Worm (Caenorhabditis elegans) whole organism, young adult: ENCODE data around the gene aars-1.
A peak's percentile ranks its signal among the peaks of the same experiment; 100 is the strongest.

Experiments used
- B0019.2 ChIP-seq: fragments of 200-800 bp; sonication (Bioruptor generic); conservative IDR thresholded peaks from 2 replicates; pipeline ENCODE4 v1.3.6; 2022; ENCODE audit warnings: missing genetic modification reagents, missing genetic modification characterization, missing compliant biosample characterization
- B0035.1 ChIP-seq: sonication (generic microtip); optimal IDR thresholded peaks from 2 replicates; lab custom pipeline; 2016; ENCODE audit warnings: missing genetic modification characterization, mild to moderate bottlenecking, missing compliant biosample characterization, missing genotype, missing genetic modification reagents
- B0261.1 ChIP-seq: sonication (generic microtip); optimal IDR thresholded peaks from 2 replicates; lab custom pipeline; 2016; ENCODE audit warnings: mild to moderate bottlenecking, missing genetic modification characterization, moderate library complexity, missing compliant biosample characterization
- F10E7.11 ChIP-seq: sonication (generic microtip); optimal IDR thresholded peaks from 2 replicates; lab custom pipeline; 2017; ENCODE audit warnings: mild to moderate bottlenecking, missing genetic modification characterization, moderate library complexity, missing compliant biosample characterization
- F37B4.10 ChIP-seq: fragments of 200-800 bp; sonication (Bioruptor generic); IDR thresholded peaks from 2 replicates; pipeline ENCODE4 v1.3.6; 2022; ENCODE audit warnings: missing genetic modification characterization, missing compliant biosample characterization
- F39B2.1 ChIP-seq: fragments of 200-800 bp; sonication (Bioruptor generic); IDR thresholded peaks from 2 replicates; pipeline ENCODE4 v1.3.6; 2022; ENCODE audit warnings: missing genetic modification reagents, missing genetic modification characterization, missing compliant biosample characterization
- F55B11.4 ChIP-seq: sonication (generic microtip); optimal IDR thresholded peaks from 2 replicates; lab custom pipeline; 2016; ENCODE audit warnings: missing compliant biosample characterization, missing genetic modification characterization, borderline replicate concordance; ENCODE audit not compliant: insufficient read depth
- T26A5.8 ChIP-seq: sonication (generic microtip); optimal IDR thresholded peaks from 2 replicates; lab custom pipeline; 2016; ENCODE audit warnings: missing genetic modification characterization, missing compliant biosample characterization
- Y67H2A.10 ChIP-seq: fragments of 200-800 bp; sonication (Bioruptor generic); conservative IDR thresholded peaks from 2 replicates; pipeline ENCODE4 v1.3.6; 2022; ENCODE audit warnings: missing genetic modification reagents, missing genetic modification characterization, missing compliant biosample characterization
- Y79H2A.3 ChIP-seq: fragments of 200-800 bp; sonication (Bioruptor generic); conservative IDR thresholded peaks from 2 replicates; pipeline ENCODE4 v1.3.6; 2022; ENCODE audit warnings: missing genetic modification reagents, missing genetic modification characterization, missing compliant biosample characterization
- ZK185.1 ChIP-seq: sonication (generic microtip); optimal IDR thresholded peaks from 2 replicates; lab custom pipeline; 2016; ENCODE audit warnings: mild to moderate bottlenecking, missing genetic modification characterization, missing compliant biosample characterization; ENCODE audit not compliant: poor library complexity, severe bottlenecking
- atf-7 ChIP-seq: sonication (generic microtip); optimal IDR thresholded peaks from 2 replicates; lab custom pipeline; 2017; ENCODE audit warnings: mild to moderate bottlenecking, missing genetic modification characterization, missing compliant biosample characterization
- attf-6 ChIP-seq: fragments of 200-800 bp; sonication (Bioruptor generic); IDR thresholded peaks from 2 replicates; pipeline ENCODE4 v1.3.6; 2022; ENCODE audit warnings: missing genetic modification reagents, missing genetic modification characterization, missing compliant biosample characterization
- bed-1 ChIP-seq: fragments of 200-800 bp; sonication (Bioruptor generic); IDR thresholded peaks from 2 replicates; pipeline ENCODE4 v1.3.6; 2022; ENCODE audit warnings: missing genetic modification reagents, missing genetic modification characterization, missing compliant biosample characterization
- ccch-3 ChIP-seq: fragments of 200-800 bp; sonication (Bioruptor generic); optimal IDR thresholded peaks from 2 replicates; lab custom pipeline; 2018; ENCODE audit warnings: mild to moderate bottlenecking, missing genetic modification characterization, missing compliant biosample characterization
- cebp-1 ChIP-seq, 2 experiments: fragments of 200-800 bp in 1 of 2; sonication (Bioruptor generic) in 1 of 2; sonication (generic microtip) in 1 of 2; IDR thresholded peaks in 1 of 2; optimal IDR thresholded peaks in 1 of 2; 2 replicates each; pipeline versions ENCODE4 v1.3.6 to Lab custom; 2017 to 2022; ENCODE audit warnings: missing compliant biosample characterization in 2 of 2, missing genetic modification characterization in 2 of 2, mild to moderate bottlenecking in 1 of 2, missing genetic modification reagents in 1 of 2, moderate library complexity in 1 of 2
- ceh-27 ChIP-seq: fragments of 200-800 bp; sonication (Bioruptor generic); optimal IDR thresholded peaks from 2 replicates; lab custom pipeline; 2018; ENCODE audit warnings: mild to moderate bottlenecking, missing genetic modification characterization, moderate library complexity, missing compliant biosample characterization
- chd-7 ChIP-seq: sonication (generic microtip); optimal IDR thresholded peaks from 2 replicates; lab custom pipeline; 2016; ENCODE audit warnings: mild to moderate bottlenecking, missing genetic modification characterization, moderate library complexity, missing compliant biosample characterization
- dox-1 ChIP-seq: fragments of 200-800 bp; sonication (Bioruptor generic); IDR thresholded peaks from 2 replicates; pipeline ENCODE4 v1.3.6; 2022; ENCODE audit warnings: missing genetic modification reagents, missing genetic modification characterization, missing compliant biosample characterization
- dpl-1 ChIP-seq: fragments of 150-350 bp; optimal IDR thresholded peaks from 2 replicates; lab custom pipeline; 2014; ENCODE audit warnings: missing biosample characterization, missing genetic modification reagents, missing genetic modification characterization
- efl-1 ChIP-seq: fragments of 150-350 bp; optimal IDR thresholded peaks from 2 replicates; lab custom pipeline; 2014; ENCODE audit warnings: missing biosample characterization, missing genetic modification reagents, missing genetic modification characterization
- egl-44 ChIP-seq: fragments of 200-800 bp; sonication (Bioruptor generic); IDR thresholded peaks from 2 replicates; pipeline ENCODE4 v1.3.6; 2022; ENCODE audit warnings: missing genetic modification reagents, missing genetic modification characterization, missing compliant biosample characterization
- hlh-26 ChIP-seq: fragments of 200-800 bp; sonication (Bioruptor generic); conservative IDR thresholded peaks from 2 replicates; pipeline ENCODE4 v1.3.6; 2022; ENCODE audit warnings: missing genetic modification reagents, missing genetic modification characterization, missing compliant biosample characterization
- hsf-1 ChIP-seq: fragments of 200-800 bp; sonication (Bioruptor generic); IDR thresholded peaks from 2 replicates; pipeline ENCODE4 v1.3.6; 2022; ENCODE audit warnings: missing genetic modification reagents, missing genetic modification characterization, missing compliant biosample characterization
- lag-1 ChIP-seq: fragments of 200-800 bp; sonication (Bioruptor generic); IDR thresholded peaks from 2 replicates; pipeline ENCODE4 v1.3.6; 2022; ENCODE audit warnings: missing genetic modification reagents, missing genetic modification characterization, missing compliant biosample characterization
- let-526 ChIP-seq: fragments of 200-800 bp; sonication (Bioruptor generic); IDR thresholded peaks from 2 replicates; pipeline ENCODE4 v1.3.6; 2022; ENCODE audit warnings: missing genetic modification reagents, missing genetic modification characterization, missing compliant biosample characterization
- lin-26 ChIP-seq: fragments of 200-800 bp; sonication (Bioruptor generic); IDR thresholded peaks from 2 replicates; pipeline ENCODE4 v1.3.6; 2022; ENCODE audit warnings: missing genetic modification reagents, missing genetic modification characterization, missing compliant biosample characterization
- lsl-1 ChIP-seq: fragments of 200-800 bp; sonication (Bioruptor generic); optimal IDR thresholded peaks from 2 replicates; lab custom pipeline; 2018; ENCODE audit warnings: mild to moderate bottlenecking, missing genetic modification characterization, moderate library complexity, missing compliant biosample characterization
- madf-10 ChIP-seq: sonication (generic microtip); optimal IDR thresholded peaks from 2 replicates; lab custom pipeline; 2016; ENCODE audit warnings: mild to moderate bottlenecking, missing genetic modification characterization, missing compliant biosample characterization
- mcd-1 ChIP-seq: fragments of 200-800 bp; sonication (Bioruptor generic); IDR thresholded peaks from 2 replicates; pipeline ENCODE4 v1.3.6; 2022; ENCODE audit warnings: missing genetic modification reagents, missing genetic modification characterization, missing compliant biosample characterization
- mes-4 ChIP-seq: sonication (generic microtip); optimal IDR thresholded peaks from 2 replicates; lab custom pipeline; 2016; ENCODE audit warnings: missing genotype, missing genetic modification characterization, missing compliant biosample characterization
- nfyb-1 ChIP-seq: fragments of 200-800 bp; sonication (Bioruptor generic); IDR thresholded peaks from 2 replicates; pipeline ENCODE4 v1.3.6; 2022; ENCODE audit warnings: missing genetic modification reagents, missing genetic modification characterization, missing compliant biosample characterization
- nhr-80 ChIP-seq: sonication (generic microtip); optimal IDR thresholded peaks from 2 replicates; lab custom pipeline; 2016; ENCODE audit warnings: missing genetic modification characterization, missing compliant biosample characterization
- pbrm-1 ChIP-seq: fragments of 200-800 bp; sonication (Bioruptor generic); IDR thresholded peaks from 2 replicates; pipeline ENCODE4 v1.3.6; 2022; ENCODE audit warnings: missing genetic modification reagents, missing genetic modification characterization, missing compliant biosample characterization
- pha-4 ChIP-seq: fragments of 150-350 bp; sonication (generic microtip); optimal IDR thresholded peaks from 2 replicates; lab custom pipeline; 2014; ENCODE audit warnings: missing biosample characterization, missing genetic modification reagents, missing genetic modification characterization
- repo-1 ChIP-seq: sonication (generic microtip); optimal IDR thresholded peaks from 2 replicates; lab custom pipeline; 2017; ENCODE audit warnings: mild to moderate bottlenecking, missing genetic modification characterization, missing compliant biosample characterization
- snpc-1.1 ChIP-seq: sonication (generic microtip); optimal IDR thresholded peaks from 2 replicates; lab custom pipeline; 2017; ENCODE audit warnings: missing genetic modification characterization, mild to moderate bottlenecking, missing compliant biosample characterization, antibody characterized with exemption, moderate library complexity, missing genotype, missing genetic modification reagents; ENCODE audit not compliant: insufficient read depth
- snpc-1.3 ChIP-seq: sonication (generic microtip); optimal IDR thresholded peaks from 2 replicates; lab custom pipeline; 2017; ENCODE audit warnings: missing genetic modification characterization, mild to moderate bottlenecking, missing compliant biosample characterization, antibody characterized with exemption, moderate library complexity, missing genotype, missing genetic modification reagents; ENCODE audit not compliant: insufficient read depth
- snpc-4 ChIP-seq, 5 experiments: fragments of 150-350 bp in 1 of 5; sonication (generic microtip) in 4 of 5; optimal IDR thresholded peaks; 2 replicates each; lab custom pipeline; 2014 to 2018; ENCODE audit warnings: missing genetic modification characterization in 5 of 5, missing biosample characterization in 3 of 5, antibody characterized with exemption in 2 of 5, mild to moderate bottlenecking in 2 of 5, missing compliant biosample characterization in 2 of 5, missing genotype in 2 of 5, moderate library complexity in 2 of 5, missing genetic modification reagents in 1 of 5
- tlf-1 ChIP-seq: fragments of 200-800 bp; sonication (Bioruptor generic); optimal IDR thresholded peaks from 2 replicates; lab custom pipeline; 2018; ENCODE audit warnings: mild to moderate bottlenecking, missing genetic modification characterization, missing compliant biosample characterization
- unc-130 ChIP-seq: sonication (generic microtip); optimal IDR thresholded peaks from 2 replicates; lab custom pipeline; 2016; ENCODE audit warnings: missing genetic modification reagents, missing genetic modification characterization, missing compliant biosample characterization
- unc-62 ChIP-seq: fragments of 150-350 bp; optimal IDR thresholded peaks from 2 replicates; lab custom pipeline; 2014; ENCODE audit warnings: missing biosample characterization, missing genetic modification reagents, missing genetic modification characterization
- zim-3 ChIP-seq: sonication (generic microtip); optimal IDR thresholded peaks from 2 replicates; lab custom pipeline; 2017; ENCODE audit warnings: mild to moderate bottlenecking, missing genetic modification characterization, moderate library complexity, missing compliant biosample characterization
- ztf-25 ChIP-seq: fragments of 200-800 bp; sonication (Bioruptor generic); IDR thresholded peaks from 2 replicates; pipeline ENCODE4 v1.3.6; 2022; ENCODE audit warnings: missing genetic modification reagents, missing genetic modification characterization, missing compliant biosample characterization
- ztf-26 ChIP-seq: sonication (generic microtip); optimal IDR thresholded peaks from 2 replicates; lab custom pipeline; 2017; ENCODE audit warnings: missing genetic modification characterization, missing compliant biosample characterization
- ztf-6 ChIP-seq: fragments of 200-800 bp; sonication (Bioruptor generic); IDR thresholded peaks from 2 replicates; pipeline ENCODE4 v1.3.6; 2022; ENCODE audit warnings: missing genetic modification reagents, missing genetic modification characterization, missing compliant biosample characterization

The aars-1 gene

DNA sequence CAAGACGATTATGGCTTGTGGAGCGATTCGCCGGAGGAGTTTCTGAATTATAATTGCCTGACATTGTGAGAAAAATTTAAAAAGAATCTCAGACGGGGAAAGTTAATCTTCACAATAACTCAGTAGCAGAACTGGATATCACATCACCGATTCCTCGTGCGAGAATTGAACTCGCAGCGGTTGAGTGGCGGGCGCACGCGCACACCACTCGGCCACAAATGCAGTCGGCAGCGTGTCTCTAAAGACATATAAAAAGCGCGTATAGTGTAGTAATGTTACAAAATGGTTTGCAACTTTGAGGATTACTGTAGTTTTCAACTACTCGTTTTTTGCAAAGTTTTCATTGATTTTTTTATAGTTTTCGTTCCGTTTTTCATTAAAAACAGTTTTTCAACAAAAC is 20.3 kb upstream of the aars-1 start (continued):
- no peak for TF ChIP-seq F55B11.4 (tag; lab: Kevin White, UChicago)
- peak; percentile 94 for TF ChIP-seq dox-1
- peak; percentile 17 for TF ChIP-seq dpl-1 (GFP tag; lab: Kevin White, UChicago)
- TF ChIP-seq F10E7.11 (tag; lab: Kevin White, UChicago): peak; percentile 92
- peak; percentile 64; the same call in 1 of the 2 replicates for TF ChIP-seq hsf-1 (GFP tag; lab: Robert Waterston, UW)
- peak; percentile 97 for TF ChIP-seq snpc-1.3 (tag; lab: Kevin White, UChicago)
- TF ChIP-seq B0261.1 (tag; lab: Kevin White, UChicago): peak; percentile 98
- no peak for TF ChIP-seq unc-62 (GFP tag; lab: Kevin White, UChicago)
- peak; percentile 72 for TF ChIP-seq B0019.2 (GFP tag; lab: Robert Waterston, UW)
- TF ChIP-seq efl-1 (GFP tag; lab: Kevin White, UChicago): peak; percentile 25
- TF ChIP-seq bed-1: peak; percentile 87; the same call in 1 of the 2 replicates
- TF ChIP-seq atf-7 (tag; lab: Kevin White, UChicago): peak; percentile 86
- TF ChIP-seq lin-26 (GFP tag; lab: Robert Waterston, UW): peak; percentile 99
- 0 out of 2 replicates have a peak, but pooled peaks have one; percentile 79 for TF ChIP-seq let-526 (GFP tag; lab: Robert Waterston, UW)
- peak; percentile 62 for TF ChIP-seq unc-130
- peak; percentile 61; the same call in 1 of the 2 replicates for TF ChIP-seq Y79H2A.3 (GFP tag; lab: Robert Waterston, UW)
- TF ChIP-seq ztf-25 (GFP tag; lab: Robert Waterston, UW): peak; percentile 97
- TF ChIP-seq chd-7 (tag; lab: Kevin White, UChicago): peak; percentile 93
- TF ChIP-seq repo-1 (tag; lab: Kevin White, UChicago): peak; percentile 87
- TF ChIP-seq ceh-27 (GFP tag; lab: Kevin White, UChicago): peak; percentile 94
- peak; percentile 87 for TF ChIP-seq ztf-26 (tag; lab: Kevin White, UChicago)
- 0 out of 2 replicates have a peak, but pooled peaks have one; percentile 76 for TF ChIP-seq F37B4.10 (GFP tag; lab: Robert Waterston, UW)
- peak; percentile 57 for TF ChIP-seq nhr-80 (tag; lab: Kevin White, UChicago)
- TF ChIP-seq mcd-1: peak; percentile 83
- peak; percentile 91 for TF ChIP-seq pbrm-1 (GFP tag; lab: Robert Waterston, UW)
- no peak for TF ChIP-seq pha-4 (tag; lab: Kevin White, UChicago)
- TF ChIP-seq ccch-3 (GFP tag; lab: Kevin White, UChicago): peak; percentile 67
- peak; percentile 56; the same call in 1 of the 2 replicates for TF ChIP-seq cebp-1 (GFP tag; IDR thresholded peaks at IDR 0.05; lab: Robert Waterston, UW)
- TF ChIP-seq cebp-1 (tag; optimal IDR thresholded peaks at IDR 0.05; lab: Kevin White, UChicago): no peak
- peak; percentile 87 for TF ChIP-seq madf-10
- peak; percentile 82 for TF ChIP-seq snpc-1.1
- TF ChIP-seq egl-44: peak; percentile 97
- peak; percentile 79 for TF ChIP-seq attf-6 (GFP tag; lab: Robert Waterston, UW)
- TF ChIP-seq B0035.1 (tag; lab: Kevin White, UChicago): peak; percentile 76
- peak; percentile 93 for TF ChIP-seq nfyb-1
- 0 out of 2 replicates have a peak, but pooled peaks have one; percentile 50 for TF ChIP-seq Y67H2A.10
- 0 out of 2 replicates have a peak, but pooled peaks have one; percentile 25 for TF ChIP-seq hlh-26
- TF ChIP-seq zim-3: peak; percentile 94
- peak; percentile 76 for TF ChIP-seq tlf-1
- TF ChIP-seq ZK185.1: peak; percentile 95
- TF ChIP-seq T26A5.8: peak; percentile 94
- peak; percentile 83 for TF ChIP-seq snpc-4 (GFP tag; optimal IDR thresholded peaks at IDR 0.05; lab: Kevin White, UChicago)
- TF ChIP-seq snpc-4 (tag; optimal IDR thresholded peaks at IDR 0.05; lab: Kevin White, UChicago): peak; percentile 62 to 82 (median 77)
- peak; percentile 85; the same call in 1 of the 2 replicates for TF ChIP-seq F39B2.1 (GFP tag; lab: Robert Waterston, UW)
- peak; percentile 90 for TF ChIP-seq mes-4
- TF ChIP-seq lsl-1 (GFP tag; lab: Kevin White, UChicago): peak; percentile 82
- peak; percentile 90 for TF ChIP-seq ztf-6 (GFP tag; lab: Robert Waterston, UW)
- TF ChIP-seq lag-1 (GFP tag; lab: Robert Waterston, UW): peak; percentile 87; the same call in 1 of the 2 replicates
